Worm (Caenorhabditis elegans) whole organism, L2 larva: Measurements from ENCODE around the gene srx-23.

Source experiments
- nhr-12 ChIP-seq: fragments of 150-350 bp; optimal IDR thresholded peaks from 2 replicates; lab custom pipeline; 2014; ENCODE audit warnings: missing biosample characterization, missing genetic modification characterization
- nhr-6 ChIP-seq: fragments of 150-350 bp; optimal IDR thresholded peaks from 2 replicates; lab custom pipeline; 2014; ENCODE audit warnings: missing biosample characterization, missing genetic modification characterization

DNA sequence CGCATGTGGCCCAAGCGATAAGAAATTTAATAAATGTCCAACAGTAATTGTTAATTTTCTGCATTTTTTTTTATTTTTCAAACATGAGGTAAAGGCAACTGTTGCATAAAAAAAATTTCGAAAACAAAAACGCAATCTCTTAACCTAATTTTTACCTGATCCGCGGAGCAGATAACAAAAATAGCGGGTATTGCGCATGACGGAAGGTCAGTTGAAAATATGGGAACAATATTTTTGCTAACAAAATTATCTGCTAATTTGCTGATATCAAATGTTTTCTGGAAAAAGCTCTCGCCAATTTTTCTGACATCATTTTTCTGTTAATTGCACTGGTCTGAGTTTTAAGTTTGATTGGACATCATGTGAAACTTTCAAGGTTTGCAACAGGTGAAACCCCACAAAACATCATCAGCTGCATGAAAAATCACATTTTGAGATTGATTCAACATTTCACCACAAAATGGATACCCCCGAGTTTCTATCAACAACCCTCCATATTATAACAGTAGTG lies 17.7 kb upstream of the srx-23 start, which contains the start of the genes F31F4.11 and srh-266:
- TF ChIP-seq nhr-6 (tag; lab: Kevin White, UChicago) (no peak), nhr-12 (no peak)
